Fruit fly (Drosophila melanogaster) whole organism, prepupa: ENCODE measurements around the gene CG8173.
A peak's percentile ranks its signal among the peaks of the same experiment; 100 is the strongest.

Source experiments
- CG10631 ChIP-seq: fragments of 200-800 bp; sonication (Bioruptor generic); optimal IDR thresholded peaks from 2 replicates; lab custom pipeline; 2016; ENCODE audit warnings: missing biosample characterization, missing genetic modification characterization
- CG11294 ChIP-seq: fragments of 200-800 bp; sonication (Bioruptor generic); IDR thresholded peaks from 2 replicates; pipeline ENCODE4 v1.3.6; 2022; ENCODE audit warnings: missing biosample characterization, missing genetic modification characterization
- CG11762 ChIP-seq: fragments of 200-800 bp; sonication (Bioruptor generic); optimal IDR thresholded peaks from 3 replicates; lab custom pipeline; 2016; ENCODE audit warnings: missing biosample characterization, missing genetic modification characterization; ENCODE audit not compliant: insufficient read depth
- CG15336 ChIP-seq: fragments of 200-800 bp; sonication (Bioruptor generic); IDR thresholded peaks from 2 replicates; pipeline ENCODE4 v1.3.6; 2022; ENCODE audit warnings: missing biosample characterization, missing genetic modification characterization
- CG3032 ChIP-seq: fragments of 200-800 bp; optimal IDR thresholded peaks from 2 replicates; lab custom pipeline; 2019; ENCODE audit warnings: missing biosample characterization, mild to moderate bottlenecking, missing genetic modification characterization, moderate library complexity
- CG31627 ChIP-seq: fragments of 200-800 bp; sonication (Bioruptor generic); optimal IDR thresholded peaks from 3 replicates; lab custom pipeline; 2016; ENCODE audit warnings: missing biosample characterization, missing genetic modification characterization
- CG32006 ChIP-seq: fragments of 200-800 bp; sonication (Bioruptor generic); optimal IDR thresholded peaks from 3 replicates; lab custom pipeline; 2017; ENCODE audit warnings: missing biosample characterization, mild to moderate bottlenecking, missing genetic modification characterization
- CG34406 ChIP-seq: fragments of 200-800 bp; sonication (Bioruptor generic); optimal IDR thresholded peaks from 3 replicates; lab custom pipeline; 2016; ENCODE audit warnings: missing biosample characterization, missing genetic modification characterization
- CG3919 ChIP-seq: fragments of 200-800 bp; sonication (Bioruptor generic); optimal IDR thresholded peaks from 3 replicates; lab custom pipeline; 2016; ENCODE audit warnings: missing biosample characterization, missing genetic modification characterization
- CG4318 ChIP-seq: fragments of 200-800 bp; sonication (Bioruptor generic); optimal IDR thresholded peaks from 3 replicates; lab custom pipeline; 2017; ENCODE audit warnings: missing biosample characterization, mild to moderate bottlenecking, missing genetic modification characterization
- CG6163 ChIP-seq: fragments of 200-800 bp; sonication (Bioruptor generic); IDR thresholded peaks from 3 replicates; pipeline ENCODE4 v1.3.6; 2022; ENCODE audit warnings: missing biosample characterization, missing genetic modification characterization
- CG6276 ChIP-seq: fragments of 200-800 bp; sonication (Bioruptor generic); optimal IDR thresholded peaks from 2 replicates; lab custom pipeline; 2017; ENCODE audit warnings: missing biosample characterization, mild to moderate bottlenecking, missing genetic modification characterization
- CG6808 ChIP-seq: fragments of 200-800 bp; sonication (Bioruptor generic); optimal IDR thresholded peaks from 3 replicates; lab custom pipeline; 2017; ENCODE audit warnings: missing biosample characterization, missing genetic modification characterization, mild to moderate bottlenecking, moderate library complexity, missing genetic modification reagents
- CG6854 ChIP-seq: fragments of 200-800 bp; sonication (Bioruptor generic); optimal IDR thresholded peaks from 2 replicates; lab custom pipeline; 2017; ENCODE audit warnings: missing biosample characterization, mild to moderate bottlenecking, missing genetic modification characterization
- CG8119 ChIP-seq: fragments of 200-800 bp; sonication (Bioruptor generic); IDR thresholded peaks from 3 replicates; pipeline ENCODE4 v1.3.6; 2022; ENCODE audit warnings: missing biosample characterization, missing genetic modification characterization
- CG8632 ChIP-seq: fragments of 200-800 bp; sonication (Bioruptor generic); optimal IDR thresholded peaks from 3 replicates; lab custom pipeline; 2016; ENCODE audit warnings: missing biosample characterization, missing genetic modification characterization
- Eip75B ChIP-seq: fragments of 200-800 bp; sonication (Bioruptor generic); optimal IDR thresholded peaks from 3 replicates; lab custom pipeline; 2016; ENCODE audit warnings: missing biosample characterization, missing genetic modification characterization
- Eip78C ChIP-seq: fragments of 200-800 bp; sonication (Bioruptor generic); peaks from one replicate; lab custom pipeline; 2016; ENCODE audit warnings: missing biosample characterization, missing genetic modification characterization
- Ets96B ChIP-seq: fragments of 200-800 bp; optimal IDR thresholded peaks from 2 replicates; lab custom pipeline; 2019; ENCODE audit warnings: missing biosample characterization, mild to moderate bottlenecking, missing genetic modification characterization, moderate library complexity
- Gug ChIP-seq: fragments of 200-800 bp; sonication (Bioruptor generic); IDR thresholded peaks from 2 replicates; pipeline ENCODE4 v1.3.6; 2022; ENCODE audit warnings: missing biosample characterization, missing genetic modification characterization
- Hr39 ChIP-seq: fragments of 200-800 bp; sonication (Bioruptor generic); optimal IDR thresholded peaks from 2 replicates; lab custom pipeline; 2016; ENCODE audit warnings: missing biosample characterization, missing genetic modification characterization
- Hr4 ChIP-seq: fragments of 200-800 bp; sonication (Bioruptor generic); optimal IDR thresholded peaks from 3 replicates; lab custom pipeline; 2016; ENCODE audit warnings: missing biosample characterization, missing genetic modification characterization
- Met ChIP-seq: fragments of 200-800 bp; sonication (Bioruptor generic); optimal IDR thresholded peaks from 3 replicates; lab custom pipeline; 2016; ENCODE audit warnings: missing biosample characterization, missing genetic modification characterization
- OdsH ChIP-seq: fragments of 200-800 bp; sonication (Bioruptor generic); optimal IDR thresholded peaks from 3 replicates; lab custom pipeline; 2016; ENCODE audit warnings: missing biosample characterization, missing genetic modification characterization
- Smox ChIP-seq: fragments of 200-800 bp; sonication (Bioruptor generic); optimal IDR thresholded peaks from 3 replicates; lab custom pipeline; 2016; ENCODE audit warnings: missing biosample characterization, missing genetic modification characterization
- Sox14 ChIP-seq: fragments of 200-800 bp; sonication (Bioruptor generic); optimal IDR thresholded peaks from 3 replicates; lab custom pipeline; 2016; ENCODE audit warnings: missing biosample characterization, missing genetic modification characterization
- Sox15 ChIP-seq: fragments of 200-800 bp; sonication (Bioruptor generic); optimal IDR thresholded peaks from 3 replicates; lab custom pipeline; 2016; ENCODE audit warnings: missing biosample characterization, missing genetic modification characterization
- achi ChIP-seq: fragments of 200-800 bp; sonication (Bioruptor generic); optimal IDR thresholded peaks from 3 replicates; lab custom pipeline; 2016; ENCODE audit warnings: missing biosample characterization, missing genetic modification characterization
- acj6 ChIP-seq: fragments of 200-800 bp; sonication (Bioruptor generic); optimal IDR thresholded peaks from 3 replicates; lab custom pipeline; 2016; ENCODE audit warnings: missing biosample characterization, missing genetic modification characterization
- cyc ChIP-seq: fragments of 200-800 bp; sonication (Bioruptor generic); optimal IDR thresholded peaks from 3 replicates; lab custom pipeline; 2016; ENCODE audit warnings: missing biosample characterization, missing genetic modification characterization
- dac ChIP-seq: fragments of 200-800 bp; sonication (Bioruptor generic); optimal IDR thresholded peaks from 2 replicates; lab custom pipeline; 2017; ENCODE audit warnings: missing biosample characterization, mild to moderate bottlenecking, missing genetic modification characterization
- eg ChIP-seq: fragments of 200-800 bp; sonication (Bioruptor generic); IDR thresholded peaks from 3 replicates; pipeline ENCODE4 v1.3.6; 2022; ENCODE audit warnings: missing biosample characterization, missing genetic modification characterization
- esn ChIP-seq: fragments of 200-800 bp; sonication (Bioruptor generic); optimal IDR thresholded peaks from 2 replicates; lab custom pipeline; 2016; ENCODE audit warnings: missing biosample characterization, mild to moderate bottlenecking, missing genetic modification characterization, moderate library complexity
- fd59A ChIP-seq: fragments of 200-800 bp; sonication (Bioruptor generic); optimal IDR thresholded peaks from 2 replicates; lab custom pipeline; 2017; ENCODE audit warnings: missing biosample characterization, mild to moderate bottlenecking, missing genetic modification characterization, missing genetic modification reagents
- fd85E ChIP-seq: fragments of 200-800 bp; sonication (Bioruptor generic); optimal IDR thresholded peaks from 3 replicates; lab custom pipeline; 2016; ENCODE audit warnings: missing biosample characterization, missing genetic modification characterization
- fkh ChIP-seq: fragments of 200-800 bp; sonication (Bioruptor generic); optimal IDR thresholded peaks from 3 replicates; lab custom pipeline; 2017; ENCODE audit warnings: missing biosample characterization, mild to moderate bottlenecking, missing genetic modification characterization, moderate library complexity
- lz ChIP-seq: fragments of 200-800 bp; sonication (Bioruptor generic); optimal IDR thresholded peaks from 3 replicates; lab custom pipeline; 2016; ENCODE audit warnings: missing biosample characterization, missing genetic modification characterization
- net ChIP-seq: fragments of 200-800 bp; sonication (Bioruptor generic); optimal IDR thresholded peaks from 3 replicates; lab custom pipeline; 2016; ENCODE audit warnings: missing biosample characterization, missing genetic modification characterization
- pdm3 ChIP-seq: fragments of 200-800 bp; sonication (Bioruptor generic); optimal IDR thresholded peaks from 3 replicates; lab custom pipeline; 2016; ENCODE audit warnings: missing biosample characterization, missing genetic modification characterization
- salr ChIP-seq, 2 experiments: fragments of 200-800 bp; sonication (Bioruptor generic); optimal IDR thresholded peaks; 3 replicates each; lab custom pipeline; 2016 to 2018; ENCODE audit warnings: missing biosample characterization in 2 of 2, missing genetic modification characterization in 2 of 2, mild to moderate bottlenecking in 1 of 2
- spab ChIP-seq: fragments of 200-800 bp; sonication (Bioruptor generic); optimal IDR thresholded peaks from 2 replicates; lab custom pipeline; 2017; ENCODE audit warnings: missing biosample characterization, mild to moderate bottlenecking, missing genetic modification characterization, missing genetic modification reagents
- svp ChIP-seq: fragments of 200-800 bp; sonication (Bioruptor generic); peaks from one replicate; lab custom pipeline; 2016; ENCODE audit warnings: missing biosample characterization, missing genetic modification characterization
- topi ChIP-seq: fragments of 200-800 bp; sonication (Bioruptor generic); optimal IDR thresholded peaks from 3 replicates; lab custom pipeline; 2016; ENCODE audit warnings: missing biosample characterization, missing genetic modification characterization

The CG8173 gene

DNA sequence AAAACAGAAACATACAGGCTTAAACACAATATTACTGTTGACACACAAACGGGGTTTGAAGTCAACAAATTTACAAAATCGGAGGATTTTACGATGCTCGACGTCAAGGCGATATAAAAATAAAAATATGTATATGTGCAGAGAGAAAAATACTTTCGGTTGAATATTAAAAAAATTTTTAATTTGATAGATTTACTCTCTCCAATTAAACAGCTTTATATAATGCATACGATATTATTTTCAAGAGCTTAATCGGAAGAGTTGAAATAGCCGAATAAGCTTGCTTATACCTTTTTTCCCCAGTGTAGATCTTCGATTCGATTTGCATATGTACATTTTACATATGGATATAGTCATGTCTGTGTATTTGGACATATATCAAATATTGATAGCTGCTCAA lies 12.8 kb downstream of the CG8173 start:
- TF ChIP-seq CG34406 = peak; percentile 18
- peak; percentile 39; the same call in 1 of the 3 replicates for TF ChIP-seq CG6163
- TF ChIP-seq CG8632 = peak; percentile 13
- peak; percentile 54 for TF ChIP-seq lz
- peak; percentile 28 for TF ChIP-seq Eip75B (GFP tag; lab: Kevin White, UChicago)
- TF ChIP-seq CG32006 (GFP tag; lab: Kevin White, UChicago) = peak; percentile 4
- TF ChIP-seq Hr4 (GFP tag; lab: Kevin White, UChicago) = peak; percentile 15
- no peak for TF ChIP-seq Sox15 (GFP tag; lab: Kevin White, UChicago)
- TF ChIP-seq net (GFP tag; lab: Kevin White, UChicago) = peak; percentile 9
- peak; percentile 66 for TF ChIP-seq svp (GFP tag; lab: Kevin White, UChicago)
- peak; percentile 46 for TF ChIP-seq CG31627 (GFP tag; lab: Kevin White, UChicago)
- TF ChIP-seq fd59A (GFP tag; lab: Kevin White, UChicago) = no peak
- peak; percentile 32 for TF ChIP-seq cyc
- TF ChIP-seq OdsH (GFP tag; lab: Kevin White, UChicago) = peak; percentile 17
- no peak for TF ChIP-seq CG15336
- no peak for TF ChIP-seq CG6854 (GFP tag; lab: Kevin White, UChicago)
- TF ChIP-seq eg (GFP tag; lab: Robert Waterston, UW) = peak; percentile 48; the same call in 1 of the 3 replicates
- peak; percentile 8 for TF ChIP-seq CG3032 (tag; lab: Kevin White, UChicago)
- TF ChIP-seq CG10631 (GFP tag; lab: Kevin White, UChicago) = peak; percentile 45
- peak; percentile 49 for TF ChIP-seq topi (GFP tag; lab: Kevin White, UChicago)
- peak; percentile 20 for TF ChIP-seq Sox14
- TF ChIP-seq spab (GFP tag; lab: Kevin White, UChicago) = no peak
- peak; percentile 27 for TF ChIP-seq Hr39 (GFP tag; lab: Kevin White, UChicago)
- TF ChIP-seq CG6808 (GFP tag; lab: Kevin White, UChicago) = no peak
- peak; percentile 48 for TF ChIP-seq Smox (GFP tag; lab: Kevin White, UChicago)
- TF ChIP-seq fd85E = no peak
- TF ChIP-seq Eip78C (GFP tag; lab: Kevin White, UChicago) = peak; percentile 77
- peak; percentile 1 for TF ChIP-seq pdm3
- TF ChIP-seq fkh = peak; percentile 40
- peak; percentile 53 for TF ChIP-seq Met
- peak; percentile 73 for TF ChIP-seq esn (GFP tag; lab: Kevin White, UChicago)

DNA sequence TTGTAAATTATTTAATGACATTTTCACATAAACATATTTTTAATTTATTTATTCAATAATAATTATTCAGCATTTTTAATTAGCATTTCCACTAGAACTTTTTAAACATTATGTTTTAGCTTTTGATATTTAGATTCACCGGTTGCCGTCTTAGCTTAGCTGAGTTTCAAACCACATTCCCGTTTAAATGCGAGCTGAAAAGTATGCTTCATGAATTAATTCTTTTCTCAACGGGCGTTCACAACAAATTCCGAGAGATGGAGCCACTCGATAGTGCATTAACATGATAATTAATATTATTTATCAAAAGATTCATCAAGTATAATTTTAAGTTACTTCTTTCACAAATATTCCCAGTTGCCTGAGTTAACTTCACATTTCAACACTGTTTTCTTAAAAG lies 13.8 kb downstream of the CG8173 start:
- TF ChIP-seq Eip78C (GFP tag; lab: Kevin White, UChicago) (peak; percentile 30), CG6808 (GFP tag; lab: Kevin White, UChicago) (no peak), CG31627 (GFP tag; lab: Kevin White, UChicago) (no peak)

DNA sequence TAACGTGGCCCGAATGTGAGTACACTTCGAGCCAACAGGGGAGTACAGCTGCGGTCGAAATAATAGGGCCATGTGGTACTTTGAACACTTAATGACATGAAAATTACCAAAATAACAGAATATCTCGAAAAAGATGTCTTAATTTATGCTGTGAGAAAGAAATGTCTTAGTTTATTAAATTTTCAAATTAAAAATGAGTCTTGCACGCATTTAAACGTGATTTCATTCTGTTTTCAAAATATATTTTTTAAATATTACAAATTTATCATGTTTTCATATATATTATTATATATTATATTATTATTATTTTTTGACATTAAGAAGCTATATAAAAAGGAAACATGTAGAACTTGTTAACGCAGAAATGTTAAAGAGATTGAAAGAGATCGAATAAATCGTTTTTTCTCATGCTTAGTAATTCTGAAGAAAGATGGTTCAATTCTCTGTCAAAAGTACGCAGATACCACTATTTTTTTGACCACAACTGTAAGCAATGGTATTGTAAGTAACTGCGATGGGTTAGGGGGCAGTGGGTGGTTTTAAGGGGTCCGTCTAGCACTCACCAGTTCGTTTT lies 14.5 kb downstream of the CG8173 start:
- no peak for TF ChIP-seq fd85E
- peak; percentile 58 for TF ChIP-seq CG15336
- TF ChIP-seq Sox14 = no peak
- peak; percentile 86 for TF ChIP-seq CG32006 (GFP tag; lab: Kevin White, UChicago)
- peak; percentile 85 for TF ChIP-seq CG6276 (GFP tag; lab: Kevin White, UChicago)
- peak; percentile 20 for TF ChIP-seq acj6
- TF ChIP-seq CG3919 = no peak
- TF ChIP-seq salr (GFP tag; optimal IDR thresholded peaks at IDR 0.05; lab: Kevin White, UChicago) = peak in 1 of 2 experiments; percentile 1
- no peak for TF ChIP-seq CG34406
- TF ChIP-seq CG8119 (GFP tag; lab: Robert Waterston, UW) = peak; percentile 70; the same call in 2 of the 3 replicates
- TF ChIP-seq CG6163 = peak; percentile 19; the same call in 1 of the 3 replicates
- peak; percentile 28 for TF ChIP-seq Eip78C (GFP tag; lab: Kevin White, UChicago)
- peak; percentile 23; the same call in 1 of the 2 replicates for TF ChIP-seq CG11294
- TF ChIP-seq lz = peak; percentile 20
- peak; percentile 41 for TF ChIP-seq OdsH (GFP tag; lab: Kevin White, UChicago)
- peak; percentile 32 for TF ChIP-seq svp (GFP tag; lab: Kevin White, UChicago)
- no peak for TF ChIP-seq spab (GFP tag; lab: Kevin White, UChicago)
- peak; percentile 29 for TF ChIP-seq pdm3
- TF ChIP-seq Gug (GFP tag; lab: Robert Waterston, UW) = 0 out of 2 replicates have a peak, but pooled peaks have one; percentile 15
- no peak for TF ChIP-seq cyc
- peak; percentile 21; the same call in 1 of the 3 replicates for TF ChIP-seq eg (GFP tag; lab: Robert Waterston, UW)
- TF ChIP-seq dac (GFP tag; lab: Kevin White, UChicago) = peak; percentile 27
- TF ChIP-seq Ets96B (tag; lab: Kevin White, UChicago) = peak; percentile 6
- no peak for TF ChIP-seq esn (GFP tag; lab: Kevin White, UChicago)
- peak; percentile 25 for TF ChIP-seq achi
- TF ChIP-seq net (GFP tag; lab: Kevin White, UChicago) = peak; percentile 6
- peak; percentile 67 for TF ChIP-seq CG4318 (GFP tag; lab: Kevin White, UChicago)
- peak; percentile 6 for TF ChIP-seq CG11762 (GFP tag; lab: Kevin White, UChicago)
- peak; percentile 53 for TF ChIP-seq Hr4 (GFP tag; lab: Kevin White, UChicago)
